Fruit fly (Drosophila melanogaster): Measurements from ENCODE around the gene CG3815.

CG3815 gene

dm6 chrX:6343323-6343722, 48.1 kb downstream of the CG3815 start:
- TF ChIP-seq pad (GFP tag; optimal IDR thresholded peaks at IDR 0.05) (no peak), kay (GFP tag; ENCODE audit: borderline replicate concordance) (no peak), CG7045 (GFP tag; optimal IDR thresholded peaks at IDR 0.05) (no peak), Mnt (GFP tag; optimal IDR thresholded peaks at IDR 0.05) (no peak), Crg-1 (GFP tag; optimal IDR thresholded peaks at IDR 0.05) (no peak), ovo (GFP tag; optimal IDR thresholded peaks at IDR 0.05) (no peak), CG1620 (GFP tag; optimal IDR thresholded peaks at IDR 0.05) (no peak), Clk (GFP tag; optimal IDR thresholded peaks at IDR 0.05) (no peak), cnc (optimal IDR thresholded peaks at IDR 0.05) (no peak)

- TF ChIP-seq CG11617 (GFP tag; optimal IDR thresholded peaks at IDR 0.05) (peak; percentile 94), kay (GFP tag; ENCODE audit: borderline replicate concordance) (peak; percentile 66), ovo (GFP tag; optimal IDR thresholded peaks at IDR 0.05) (peak; percentile 82), CG1620 (GFP tag; optimal IDR thresholded peaks at IDR 0.05) (peak; percentile 71), Crg-1 (GFP tag; optimal IDR thresholded peaks at IDR 0.05) (peak; percentile 86), Clk (GFP tag; optimal IDR thresholded peaks at IDR 0.05) (no peak), Mnt (GFP tag; optimal IDR thresholded peaks at IDR 0.05) (peak; percentile 69), cic (GFP tag; optimal IDR thresholded peaks at IDR 0.05) (peak; percentile 35), CG12768 (GFP tag; optimal IDR thresholded peaks at IDR 0.05) (peak; percentile 61), cnc (optimal IDR thresholded peaks at IDR 0.05) (no peak), CG14711 (tag; optimal IDR thresholded peaks at IDR 0.05) (peak; percentile 69), pad (GFP tag; optimal IDR thresholded peaks at IDR 0.05) (peak; percentile 71), tj (GFP tag; optimal IDR thresholded peaks at IDR 0.05) (peak; percentile 98), bab1 (GFP tag; optimal IDR thresholded peaks at IDR 0.05) (peak; percentile 89), CG7101 (tag; optimal IDR thresholded peaks at IDR 0.05) (peak; percentile 86), CG33017 (tag; optimal IDR thresholded peaks at IDR 0.05) (peak; percentile 36), CG7045 (GFP tag; optimal IDR thresholded peaks at IDR 0.05) (peak; percentile 67), toe (GFP tag; optimal IDR thresholded peaks at IDR 0.05) (peak; percentile 4), Hr96 (GFP tag; optimal IDR thresholded peaks at IDR 0.05) (peak; percentile 71), CG5204 (GFP tag; optimal IDR thresholded peaks at IDR 0.05) (peak; percentile 51)
These were observed 48.8 kb downstream of the CG3815 start for dm6 chrX:6343786-6344537.

- TF ChIP-seq ovo (GFP tag; optimal IDR thresholded peaks at IDR 0.05) (peak; percentile 20), bab1 (GFP tag; optimal IDR thresholded peaks at IDR 0.05) (no peak), Hr96 (GFP tag; optimal IDR thresholded peaks at IDR 0.05) (no peak), toe (GFP tag; optimal IDR thresholded peaks at IDR 0.05) (no peak), Mnt (GFP tag; optimal IDR thresholded peaks at IDR 0.05) (no peak), Clk (GFP tag; optimal IDR thresholded peaks at IDR 0.05) (no peak), CG14711 (tag; optimal IDR thresholded peaks at IDR 0.05) (peak; percentile 10), kay (GFP tag; ENCODE audit: borderline replicate concordance) (no peak), pad (GFP tag; optimal IDR thresholded peaks at IDR 0.05) (peak; percentile 42), tj (GFP tag; optimal IDR thresholded peaks at IDR 0.05) (peak; percentile 16), CG1620 (GFP tag; optimal IDR thresholded peaks at IDR 0.05) (no peak), CG5204 (GFP tag; optimal IDR thresholded peaks at IDR 0.05) (no peak), cic (GFP tag; optimal IDR thresholded peaks at IDR 0.05) (no peak), CG7101 (tag; optimal IDR thresholded peaks at IDR 0.05) (peak; percentile 68), CG11617 (GFP tag; optimal IDR thresholded peaks at IDR 0.05) (peak; percentile 89), Crg-1 (GFP tag; optimal IDR thresholded peaks at IDR 0.05) (no peak), cnc (optimal IDR thresholded peaks at IDR 0.05) (no peak), CG7045 (GFP tag; optimal IDR thresholded peaks at IDR 0.05) (peak; percentile 17), CG33017 (tag; optimal IDR thresholded peaks at IDR 0.05) (no peak), CG12768 (GFP tag; optimal IDR thresholded peaks at IDR 0.05) (no peak)
These were observed 49.4 kb downstream of the CG3815 start for dm6 chrX:6344538-6345074.

dm6 chrX:6346153-6346552, 51.0 kb downstream of the CG3815 start:
- no peak for TF ChIP-seq CG7045 (GFP tag; optimal IDR thresholded peaks at IDR 0.05)
- no peak for TF ChIP-seq ovo (GFP tag; optimal IDR thresholded peaks at IDR 0.05)
- TF ChIP-seq CG12768 (GFP tag; optimal IDR thresholded peaks at IDR 0.05), result no peak
- TF ChIP-seq cic (GFP tag; optimal IDR thresholded peaks at IDR 0.05), result peak; percentile 67
- TF ChIP-seq CG14711 (tag; optimal IDR thresholded peaks at IDR 0.05), result peak; percentile 36
- TF ChIP-seq bab1 (GFP tag; optimal IDR thresholded peaks at IDR 0.05), result peak; percentile 12

dm6 chrX:6346926-6347367, 51.8 kb downstream of the CG3815 start, which contains the start of gene CG3847:
CG3847 (plus strand) TSS chrX:6347103.
- TF ChIP-seq CG7101 (tag; optimal IDR thresholded peaks at IDR 0.05), result peak; percentile 51
- TF ChIP-seq pad (GFP tag; optimal IDR thresholded peaks at IDR 0.05), result peak; percentile 52
- peak; percentile 68 for TF ChIP-seq Crg-1 (GFP tag; optimal IDR thresholded peaks at IDR 0.05)
- no peak for TF ChIP-seq kay (GFP tag; ENCODE audit: borderline replicate concordance)
- peak; percentile 73 for TF ChIP-seq Mnt (GFP tag; optimal IDR thresholded peaks at IDR 0.05)
- no peak for TF ChIP-seq cic (GFP tag; optimal IDR thresholded peaks at IDR 0.05)
- no peak for TF ChIP-seq CG33017 (tag; optimal IDR thresholded peaks at IDR 0.05)
- peak; percentile 80 for TF ChIP-seq bab1 (GFP tag; optimal IDR thresholded peaks at IDR 0.05)
- TF ChIP-seq cnc (optimal IDR thresholded peaks at IDR 0.05), result no peak
- peak; percentile 49 for TF ChIP-seq ovo (GFP tag; optimal IDR thresholded peaks at IDR 0.05)
- peak; percentile 9 for TF ChIP-seq toe (GFP tag; optimal IDR thresholded peaks at IDR 0.05)
- TF ChIP-seq CG7045 (GFP tag; optimal IDR thresholded peaks at IDR 0.05), result no peak
- no peak for TF ChIP-seq CG11617 (GFP tag; optimal IDR thresholded peaks at IDR 0.05)
- TF ChIP-seq CG12768 (GFP tag; optimal IDR thresholded peaks at IDR 0.05), result no peak
- peak; percentile 99 for TF ChIP-seq tj (GFP tag; optimal IDR thresholded peaks at IDR 0.05)
- TF ChIP-seq CG1620 (GFP tag; optimal IDR thresholded peaks at IDR 0.05), result peak; percentile 74
- peak; percentile 96 for TF ChIP-seq CG14711 (tag; optimal IDR thresholded peaks at IDR 0.05)
- no peak for TF ChIP-seq CG5204 (GFP tag; optimal IDR thresholded peaks at IDR 0.05)

Data from whole organism, adult.